Worm (Caenorhabditis elegans) whole organism, L4/young adult: ENCODE measurements around the gene nlp-80.

Experiments used
- W03F9.2 ChIP-seq: fragments of 150-350 bp; optimal IDR thresholded peaks from 2 replicates; lab custom pipeline; 2014; ENCODE audit warnings: missing biosample characterization, missing genetic modification characterization
- dao-5 ChIP-seq: sonication (generic microtip); optimal IDR thresholded peaks from 2 replicates; lab custom pipeline; 2016; ENCODE audit warnings: missing genotype, missing genetic modification characterization, moderate library complexity, missing compliant biosample characterization
- him-1 ChIP-seq: sonication (generic microtip); optimal IDR thresholded peaks from 2 replicates; lab custom pipeline; 2016; ENCODE audit warnings: missing genotype, missing genetic modification reagents, missing genetic modification characterization, missing compliant biosample characterization

Gene nlp-80

DNA sequence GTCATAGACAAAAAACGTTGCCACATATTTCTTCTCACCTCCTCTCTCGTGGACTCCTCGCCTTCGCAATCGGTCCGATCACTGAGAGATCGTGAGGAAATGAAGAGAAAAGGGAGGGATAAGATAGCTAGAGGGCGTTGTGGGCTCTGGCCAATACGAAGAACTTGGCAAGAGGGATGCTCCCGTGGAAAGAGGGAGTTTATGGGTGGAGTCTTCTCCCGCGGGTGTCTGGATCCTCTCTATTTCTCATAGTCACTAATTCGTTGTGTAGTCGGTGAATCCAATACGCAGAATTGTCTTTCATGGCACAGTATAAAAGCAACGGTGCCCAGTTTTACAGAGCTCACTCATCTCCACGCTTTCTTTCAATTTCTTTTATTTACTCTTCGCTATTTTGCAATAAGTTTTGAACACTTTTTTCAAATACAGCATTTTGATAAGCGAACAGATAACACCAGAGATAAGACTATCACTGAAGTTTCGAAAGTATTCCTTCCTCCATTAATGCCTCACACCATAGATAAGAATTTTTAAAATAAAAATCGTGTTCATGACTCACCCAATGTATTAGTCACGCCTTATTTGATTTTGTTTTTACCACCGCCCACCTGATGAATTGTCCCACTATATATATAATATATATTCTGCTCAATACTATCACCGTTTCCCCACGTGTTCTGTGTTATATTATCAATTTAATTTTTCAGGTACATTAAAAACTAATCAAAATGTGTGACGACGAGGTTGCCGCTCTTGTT lies 15.1 kb upstream of the nlp-80 start, which contains the start of gene act-1:
act-1 (plus strand) TSS at position 708 of the 758 bp plus-strand sequence.
- TF ChIP-seq dao-5 (no peak), him-1 (tag; lab: Kevin White, UChicago) (no peak), W03F9.2 (tag; lab: Kevin White, UChicago) (no peak)

ce11 chrV:11078874-11079273 lies 13.5 kb upstream of the nlp-80 start:
- no peak for TF ChIP-seq him-1 (tag; lab: Kevin White, UChicago)
- no peak for TF ChIP-seq W03F9.2 (tag; lab: Kevin White, UChicago)
- TF ChIP-seq dao-5: no peak

DNA sequence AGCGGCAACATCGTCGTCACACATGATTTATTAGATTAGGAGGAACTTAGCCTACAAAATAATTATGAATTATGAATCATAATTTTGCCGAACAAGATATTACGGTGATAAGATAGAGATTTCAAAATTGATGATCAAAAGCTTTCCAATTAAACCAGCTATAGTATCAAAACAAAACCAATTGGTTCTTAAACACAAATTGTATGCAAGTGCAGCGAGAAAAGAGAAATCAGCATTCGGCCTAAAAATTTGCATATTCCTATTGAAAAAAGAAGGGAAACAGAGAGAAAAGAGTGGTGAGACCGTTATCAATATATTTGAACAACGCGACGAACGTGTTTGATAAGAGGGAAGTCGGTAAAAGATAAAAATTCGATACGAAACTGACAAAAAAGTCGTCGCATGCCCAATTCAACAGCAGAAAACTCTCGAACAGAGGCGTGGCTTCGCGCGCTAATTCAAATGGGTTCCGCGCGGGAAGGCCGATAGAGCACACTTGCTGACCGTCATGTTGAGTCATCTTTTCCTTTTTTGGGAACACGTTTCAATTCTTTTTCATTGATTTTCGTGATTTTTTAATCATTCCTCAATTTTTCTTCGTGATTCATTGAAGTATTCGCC lies 12.8 kb upstream of the nlp-80 start, which contains the start of gene act-2:
act-2 (minus strand) TSS at position 51 of the 621 bp plus-strand sequence.
- TF ChIP-seq W03F9.2 (tag; lab: Kevin White, UChicago) (peak; percentile 80), dao-5 (no peak)

DNA sequence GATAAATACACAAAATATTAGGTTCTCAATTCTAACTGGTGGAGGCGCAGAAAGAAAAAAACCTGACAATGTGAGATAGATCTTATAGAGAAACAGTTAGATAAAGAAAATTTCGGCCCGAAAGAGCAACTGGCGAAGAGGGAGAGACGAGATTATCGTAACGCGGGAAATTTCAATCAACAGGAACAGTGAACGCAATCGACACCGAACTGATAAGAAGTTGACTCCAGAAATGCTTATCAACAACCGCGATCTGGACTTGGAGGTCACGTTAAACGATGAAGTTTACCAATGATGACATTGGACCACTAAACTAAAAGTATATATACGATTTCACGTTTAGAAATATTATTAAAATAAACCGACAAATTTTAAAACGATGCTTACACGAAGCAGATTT lies 11.0 kb upstream of the nlp-80 start:
- TF ChIP-seq him-1 (tag; lab: Kevin White, UChicago): no peak
- TF ChIP-seq dao-5: peak; percentile 25

DNA sequence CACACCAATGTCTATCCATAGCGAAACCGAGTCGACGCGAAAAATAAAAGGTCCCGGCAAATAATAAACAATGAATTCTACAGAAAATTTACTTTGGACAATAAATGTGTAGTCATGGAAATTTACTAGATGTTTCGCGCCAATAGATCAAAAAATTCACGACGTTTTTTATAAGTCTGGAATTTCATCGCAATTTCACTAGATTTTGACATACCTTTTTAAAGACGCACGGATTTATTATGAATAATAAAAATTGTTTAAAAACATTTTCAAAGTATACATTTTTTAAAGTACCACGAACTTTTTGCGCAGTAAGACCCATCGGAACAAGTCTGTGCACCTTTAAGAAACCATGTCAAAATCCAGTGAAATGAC lies 10.6 kb upstream of the nlp-80 start:
- TF ChIP-seq him-1 (tag; lab: Kevin White, UChicago) (no peak), W03F9.2 (tag; lab: Kevin White, UChicago) (no peak), dao-5 (no peak)

DNA sequence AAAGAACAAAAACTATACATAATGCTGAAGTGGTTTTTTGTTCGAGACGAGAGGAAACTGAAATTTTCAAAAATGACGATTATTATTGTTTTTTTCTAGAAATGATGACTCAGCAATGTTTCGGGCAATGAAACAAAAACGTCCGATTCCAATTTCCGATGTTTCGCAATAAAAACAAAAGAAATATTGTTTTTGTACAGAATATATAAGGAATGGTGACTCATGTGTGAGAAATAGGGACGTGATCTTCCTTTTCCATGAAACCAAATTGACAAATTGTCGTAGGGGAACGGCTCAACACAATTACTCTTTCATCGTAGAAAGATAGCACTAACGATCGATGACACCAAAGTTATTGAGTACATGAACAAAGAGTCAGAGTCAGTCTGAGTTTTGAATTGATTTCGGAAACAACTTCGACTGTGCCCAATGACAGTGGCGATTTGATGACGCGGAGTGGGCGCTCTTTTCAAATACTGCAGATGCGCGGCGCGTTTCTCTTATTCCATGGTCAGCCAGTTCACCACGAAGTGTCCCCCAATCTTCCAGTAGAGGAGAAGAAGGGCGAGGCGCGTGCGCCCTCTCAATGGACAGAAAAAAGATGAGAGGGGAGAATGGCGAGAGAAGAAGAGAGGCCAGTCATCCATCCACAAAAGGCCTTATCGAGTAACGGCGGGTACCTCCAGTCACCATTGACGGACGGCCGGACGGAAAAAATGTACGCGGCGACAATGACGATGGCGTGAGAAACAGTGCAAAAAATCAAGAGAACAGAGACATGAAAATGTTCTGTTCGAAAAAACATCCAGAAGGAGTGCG lies 10.0 kb upstream of the nlp-80 start:
- TF ChIP-seq him-1 (tag; lab: Kevin White, UChicago) (no peak), dao-5 (no peak), W03F9.2 (tag; lab: Kevin White, UChicago) (no peak)

- no peak for TF ChIP-seq dao-5
- no peak for TF ChIP-seq W03F9.2 (tag; lab: Kevin White, UChicago)
- TF ChIP-seq him-1 (tag; lab: Kevin White, UChicago): no peak
Observed at ce11 chrV:11074448-11074847, 9.0 kb upstream of the nlp-80 start, which contains the start of gene act-3. Gene act-3, minus strand, starts transcription at chrV:11074498.

ce11 chrV:11073354-11073753 lies 7.9 kb upstream of the nlp-80 start:
- no peak for TF ChIP-seq W03F9.2 (tag; lab: Kevin White, UChicago)
- no peak for TF ChIP-seq dao-5
- TF ChIP-seq him-1 (tag; lab: Kevin White, UChicago): no peak

DNA sequence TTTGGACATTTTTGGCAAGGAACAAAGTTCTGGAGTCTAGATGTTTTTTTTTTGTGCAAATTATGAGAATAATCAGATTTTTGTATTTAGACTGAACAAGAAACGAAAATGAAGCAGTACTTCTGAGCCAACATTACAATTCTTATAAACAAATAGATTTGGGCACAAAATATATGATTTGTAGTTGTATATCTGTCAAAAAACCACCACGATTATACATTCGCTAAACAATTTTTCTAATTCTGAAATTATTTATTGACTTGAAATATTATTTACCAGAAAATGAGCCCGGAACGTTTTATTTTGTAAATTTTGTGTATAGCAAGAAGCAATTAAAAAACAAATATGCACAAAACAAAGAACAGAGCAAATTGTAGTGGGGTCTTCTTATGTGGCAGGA lies 6.0 kb upstream of the nlp-80 start:
- TF ChIP-seq dao-5: no peak
- TF ChIP-seq W03F9.2 (tag; lab: Kevin White, UChicago): no peak
- no peak for TF ChIP-seq him-1 (tag; lab: Kevin White, UChicago)

ce11 chrV:11070388-11070787 lies 5.0 kb upstream of the nlp-80 start:
- TF ChIP-seq him-1 (tag; lab: Kevin White, UChicago) (no peak), W03F9.2 (tag; lab: Kevin White, UChicago) (no peak), dao-5 (no peak)

ce11 chrV:11069277-11069676 lies 3.9 kb upstream of the nlp-80 start, which contains the start of gene T04C12.8:
Gene T04C12.8, minus strand, starts transcription at chrV:11069358.
- TF ChIP-seq dao-5: no peak
- TF ChIP-seq W03F9.2 (tag; lab: Kevin White, UChicago): peak; percentile 51
- TF ChIP-seq him-1 (tag; lab: Kevin White, UChicago): no peak

- no peak for TF ChIP-seq W03F9.2 (tag; lab: Kevin White, UChicago)
- no peak for TF ChIP-seq dao-5
- TF ChIP-seq him-1 (tag; lab: Kevin White, UChicago): no peak
Observed at ce11 chrV:11063115-11063514, 2.3 kb downstream of the nlp-80 start, which contains the start of gene T04C12.9. Gene T04C12.9, minus strand, starts transcription at chrV:11063215.

- no peak for TF ChIP-seq him-1 (tag; lab: Kevin White, UChicago)
- TF ChIP-seq dao-5: no peak
- no peak for TF ChIP-seq W03F9.2 (tag; lab: Kevin White, UChicago)
Observed at ce11 chrV:11061887-11062286, 3.5 kb downstream of the nlp-80 start.
